Worm (Caenorhabditis elegans): ENCODE data around the gene olrn-1.

olrn-1 gene

DNA sequence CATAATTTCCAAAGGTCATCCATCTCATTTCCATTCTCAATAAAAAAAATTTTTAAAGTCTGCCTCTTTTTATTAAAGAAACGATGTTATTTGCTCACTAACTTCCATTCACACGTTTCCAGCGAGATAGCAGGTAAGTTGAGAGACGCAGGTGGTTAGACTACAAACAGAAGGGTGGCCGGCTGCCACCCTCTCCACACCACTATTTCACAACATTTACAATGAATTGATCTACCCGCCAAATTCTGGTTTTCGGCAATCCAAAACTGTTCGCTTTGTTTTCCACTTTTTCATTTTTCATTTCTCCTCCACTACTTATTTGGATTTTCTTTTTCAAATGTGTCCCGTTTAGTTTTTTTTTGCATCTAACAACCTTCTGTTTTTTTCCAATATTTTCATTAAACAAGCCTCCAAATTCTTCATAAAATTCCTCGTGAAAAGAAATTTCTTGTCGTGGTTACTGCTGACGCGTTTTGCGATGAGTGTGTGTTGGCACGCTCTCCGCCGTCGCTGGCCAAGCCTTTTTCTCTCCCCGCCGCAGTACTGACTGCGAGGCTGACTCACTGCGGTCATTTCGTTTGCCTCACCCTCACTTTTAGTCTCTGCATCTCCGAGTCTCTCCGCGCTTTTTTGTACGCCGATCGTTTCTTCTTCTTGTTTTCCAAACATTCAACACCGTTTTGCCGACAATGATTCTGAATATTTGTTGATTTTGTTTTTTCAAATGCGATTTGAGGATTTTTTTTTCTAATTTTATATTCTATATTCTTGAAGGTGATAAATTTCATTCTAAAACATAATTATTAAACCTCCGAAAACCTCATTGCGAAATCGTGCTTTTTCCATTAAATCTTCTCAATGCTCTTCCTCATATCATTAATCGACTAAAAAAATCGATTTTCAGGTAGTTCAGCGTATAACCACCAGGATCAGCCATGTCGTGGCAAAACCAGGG lies 30.8 kb downstream of the olrn-1 start, which contains the start of gene dyn-1 (continued):
- no peak for TF ChIP-seq cey-2 (tag; optimal IDR thresholded peaks at IDR 0.05; ENCODE audit: borderline replicate concordance, insufficient read depth)
- no peak for TF ChIP-seq egl-27 (tag; optimal IDR thresholded peaks at IDR 0.05)
- TF ChIP-seq madf-5 (GFP tag; IDR thresholded peaks at IDR 0.05), result no peak
- no peak for TF ChIP-seq nhr-25 (tag; optimal IDR thresholded peaks at IDR 0.05; ENCODE audit: borderline replicate concordance, insufficient read depth)
- no peak for TF ChIP-seq saeg-2 (GFP tag; IDR thresholded peaks at IDR 0.05)
- no peak for TF ChIP-seq ZK337.2 (GFP tag; IDR thresholded peaks at IDR 0.05)
- TF ChIP-seq snpc-1.2 (GFP tag; IDR thresholded peaks at IDR 0.05), result no peak
- peak; percentile 43 for TF ChIP-seq lir-3 (tag; optimal IDR thresholded peaks at IDR 0.05)
- TF ChIP-seq F10B5.3 (tag; optimal IDR thresholded peaks at IDR 0.05), result no peak
- TF ChIP-seq ces-1 (GFP tag; optimal IDR thresholded peaks at IDR 0.05), result no peak
- TF ChIP-seq hlh-11 (tag; optimal IDR thresholded peaks at IDR 0.05), result peak; percentile 88
- peak; percentile 68 for TF ChIP-seq mes-2 (tag; optimal IDR thresholded peaks at IDR 0.05; ENCODE audit: poor library complexity, severe bottlenecking)
- no peak for TF ChIP-seq attf-4 (tag; optimal IDR thresholded peaks at IDR 0.05)
- peak; percentile 58 for TF ChIP-seq dpl-1 (GFP tag; optimal IDR thresholded peaks at IDR 0.05)
- TF ChIP-seq pqm-1 (tag; optimal IDR thresholded peaks at IDR 0.05), result no peak
- no peak for TF ChIP-seq F37D6.2 (tag; optimal IDR thresholded peaks at IDR 0.05)
- TF ChIP-seq nhr-28 (tag; optimal IDR thresholded peaks at IDR 0.05), result peak; percentile 71
- TF ChIP-seq aly-2 (tag; optimal IDR thresholded peaks at IDR 0.05), result no peak
- TF ChIP-seq ceh-32 (tag; optimal IDR thresholded peaks at IDR 0.05; ENCODE audit: poor library complexity), result no peak
- 0 out of 2 replicates have a peak, but pooled peaks have one; percentile 10 for TF ChIP-seq nhr-41 (GFP tag; IDR thresholded peaks at IDR 0.05)
- TF ChIP-seq ZK546.5 (tag; optimal IDR thresholded peaks at IDR 0.05), result no peak
- no peak for TF ChIP-seq Y75B8A.6 (GFP tag; IDR thresholded peaks at IDR 0.05)
- peak; percentile 82 for TF ChIP-seq spr-1 (tag; optimal IDR thresholded peaks at IDR 0.05)
- no peak for TF ChIP-seq unc-39 (tag; optimal IDR thresholded peaks at IDR 0.05)
- no peak for TF ChIP-seq F49E8.2 (tag; optimal IDR thresholded peaks at IDR 0.05; ENCODE audit: borderline replicate concordance)
- peak; percentile 82 for TF ChIP-seq dve-1 (tag; optimal IDR thresholded peaks at IDR 0.05; ENCODE audit: insufficient read depth)
- TF ChIP-seq egl-43 (GFP tag; IDR thresholded peaks at IDR 0.05), result peak; percentile 21; the same call in 1 of the 2 replicates
- no peak for TF ChIP-seq unc-62 (GFP tag; optimal IDR thresholded peaks at IDR 0.05 in 1 of 2)
- no peak for TF ChIP-seq unc-62 (tag; optimal IDR thresholded peaks at IDR 0.05)
- peak; percentile 27; the same call in 1 of the 2 replicates for TF ChIP-seq madf-9 (GFP tag; conservative IDR thresholded peaks at IDR 0.05)
- TF ChIP-seq nhr-48 (tag; optimal IDR thresholded peaks at IDR 0.05), result peak; percentile 63
- TF ChIP-seq T26A8.4 (GFP tag; IDR thresholded peaks at IDR 0.05), result 0 out of 2 replicates have a peak, but pooled peaks have one; percentile 40
- no peak for TF ChIP-seq daf-19 (GFP tag; conservative IDR thresholded peaks at IDR 0.05)
- no peak for TF ChIP-seq mdt-29 (GFP tag; IDR thresholded peaks at IDR 0.05)
- peak; percentile 85 for TF ChIP-seq mxl-3 (GFP tag; optimal IDR thresholded peaks at IDR 0.05)
- no peak for TF ChIP-seq D1046.2 (GFP tag; IDR thresholded peaks at IDR 0.05)
- TF ChIP-seq mdl-1 (tag; optimal IDR thresholded peaks at IDR 0.05), result peak in 1 of 2 experiments; percentile 78

DNA sequence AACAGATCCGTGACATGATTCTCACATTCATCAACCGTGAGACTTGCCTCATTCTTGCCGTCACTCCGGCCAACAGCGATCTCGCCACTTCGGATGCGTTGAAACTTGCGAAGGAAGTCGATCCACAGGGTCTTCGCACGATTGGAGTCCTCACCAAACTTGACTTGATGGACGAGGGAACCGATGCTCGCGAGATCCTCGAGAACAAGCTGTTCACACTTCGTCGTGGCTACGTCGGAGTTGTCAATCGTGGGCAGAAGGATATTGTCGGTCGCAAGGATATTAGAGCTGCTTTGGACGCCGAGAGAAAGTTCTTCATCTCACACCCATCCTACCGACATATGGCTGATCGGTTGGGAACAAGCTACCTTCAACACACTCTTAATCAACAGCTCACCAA lies 32.2 kb downstream of the olrn-1 start:
- TF ChIP-seq rbr-2 (tag; optimal IDR thresholded peaks at IDR 0.05) (no peak), daf-8 (GFP tag; IDR thresholded peaks at IDR 0.05) (no peak), aha-1 (tag) (peak; percentile 64), nhr-102 (tag; optimal IDR thresholded peaks at IDR 0.05) (no peak), cey-2 (tag; optimal IDR thresholded peaks at IDR 0.05; ENCODE audit: borderline replicate concordance, insufficient read depth) (no peak), egl-43 (GFP tag; IDR thresholded peaks at IDR 0.05) (no peak), R02D3.7 (tag; optimal IDR thresholded peaks at IDR 0.05) (no peak), unc-62 (GFP tag; optimal IDR thresholded peaks at IDR 0.05 in 1 of 2) (peak in 1 of 2 experiments; percentile 85), unc-62 (tag; optimal IDR thresholded peaks at IDR 0.05) (no peak), egl-27 (tag; optimal IDR thresholded peaks at IDR 0.05) (no peak)

All from whole organism, L4 larva.